Worm (Caenorhabditis elegans): ENCODE measurements around the gene xbx-1.
A peak's percentile ranks its signal among the peaks of the same experiment; 100 is the strongest.

The xbx-1 gene

ce11 chrV:14943774-14944173 is 36.3 kb upstream of the xbx-1 start:
- TF ChIP-seq nhr-6 (tag; optimal IDR thresholded peaks at IDR 0.05) (no peak), Y55F3AM.14 (GFP tag; optimal IDR thresholded peaks at IDR 0.05) (no peak), ceh-16 (tag; optimal IDR thresholded peaks at IDR 0.05) (no peak), lin-39 (tag; optimal IDR thresholded peaks at IDR 0.05) (no peak), peb-1 (tag; optimal IDR thresholded peaks at IDR 0.05) (no peak), mab-5 (tag; optimal IDR thresholded peaks at IDR 0.05) (no peak), C34F6.9 (tag; optimal IDR thresholded peaks at IDR 0.05) (no peak), nhr-21 (tag; optimal IDR thresholded peaks at IDR 0.05) (no peak), R02D3.7 (tag; optimal IDR thresholded peaks at IDR 0.05) (no peak), elt-1 (tag; optimal IDR thresholded peaks at IDR 0.05) (no peak), nhr-129 (tag; optimal IDR thresholded peaks at IDR 0.05) (no peak), dmd-4 (tag; optimal IDR thresholded peaks at IDR 0.05) (no peak), nhr-77 (tag; optimal IDR thresholded peaks at IDR 0.05) (no peak), fos-1 (tag; optimal IDR thresholded peaks at IDR 0.05) (no peak), egl-27 (tag; optimal IDR thresholded peaks at IDR 0.05) (no peak), crh-2 (tag; optimal IDR thresholded peaks at IDR 0.05) (no peak), lin-11 (tag; optimal IDR thresholded peaks at IDR 0.05) (no peak), snpc-4 (tag; optimal IDR thresholded peaks at IDR 0.05) (no peak), sma-3 (GFP tag; optimal IDR thresholded peaks at IDR 0.05) (no peak), ZK546.5 (tag; optimal IDR thresholded peaks at IDR 0.05) (no peak)

- TF ChIP-seq sma-9 (GFP tag; optimal IDR thresholded peaks at IDR 0.05) (no peak), sma-9 (tag; optimal IDR thresholded peaks at IDR 0.05) (no peak), blmp-1 (tag; optimal IDR thresholded peaks at IDR 0.05; ENCODE audit: insufficient read depth) (no peak), peb-1 (tag; optimal IDR thresholded peaks at IDR 0.05) (no peak), nhr-21 (tag; optimal IDR thresholded peaks at IDR 0.05) (no peak), skn-1 (tag; optimal IDR thresholded peaks at IDR 0.05) (no peak), nhr-237 (tag; optimal IDR thresholded peaks at IDR 0.05) (no peak), ama-1 (optimal IDR thresholded peaks at IDR 0.05) (no peak), aly-2 (tag; optimal IDR thresholded peaks at IDR 0.05) (no peak)
Observed at ce11 chrV:14945124-14945523, 34.9 kb upstream of the xbx-1 start.

ce11 chrV:14945697-14946096 is 34.3 kb upstream of the xbx-1 start, which contains the start of gene C30G7.3:
Gene C30G7.3 (minus strand): TSS chrV:14945704.
- TF ChIP-seq dmd-4 (tag; optimal IDR thresholded peaks at IDR 0.05) (no peak), sem-4 (tag; optimal IDR thresholded peaks at IDR 0.05) (no peak)

ce11 chrV:14947022-14947421 is 33.0 kb upstream of the xbx-1 start, which contains the start of gene C30G7.4:
Gene C30G7.4 (minus strand): TSS chrV:14947122.
- TF ChIP-seq fos-1 (tag; optimal IDR thresholded peaks at IDR 0.05) (no peak), Y55F3AM.14 (GFP tag; optimal IDR thresholded peaks at IDR 0.05) (no peak), C34F6.9 (tag; optimal IDR thresholded peaks at IDR 0.05) (no peak), skn-1 (tag; optimal IDR thresholded peaks at IDR 0.05) (no peak), unc-39 (tag; optimal IDR thresholded peaks at IDR 0.05) (no peak), ztf-4 (tag; optimal IDR thresholded peaks at IDR 0.05) (no peak), ZK546.5 (tag; optimal IDR thresholded peaks at IDR 0.05) (no peak), nhr-23 (tag; optimal IDR thresholded peaks at IDR 0.05) (no peak), lin-39 (tag; optimal IDR thresholded peaks at IDR 0.05) (no peak), aly-2 (tag; optimal IDR thresholded peaks at IDR 0.05) (no peak)

- TF ChIP-seq ama-1 (optimal IDR thresholded peaks at IDR 0.05) (peak; percentile 17), C34F6.9 (tag; optimal IDR thresholded peaks at IDR 0.05) (peak; percentile 49), egl-27 (tag; optimal IDR thresholded peaks at IDR 0.05) (no peak), nhr-129 (tag; optimal IDR thresholded peaks at IDR 0.05) (peak; percentile 83), lin-11 (tag; optimal IDR thresholded peaks at IDR 0.05) (peak; percentile 43), ztf-11 (tag; optimal IDR thresholded peaks at IDR 0.05) (no peak)
Observed at ce11 chrV:14948566-14948965, 31.5 kb upstream of the xbx-1 start.

- TF ChIP-seq nhr-25 (tag; optimal IDR thresholded peaks at IDR 0.05) = no peak
Observed at ce11 chrV:14949477-14949876, 30.6 kb upstream of the xbx-1 start, which contains the start of gene hil-1. Gene hil-1 (plus strand): TSS chrV:14949777.
